Fruit fly (Drosophila melanogaster): ENCODE data around the gene CG12535.

The CG12535 gene

dm6 chrX:3474476-3475439 is 26.0 kb upstream of the CG12535 start, which contains the start of gene CG12206 (continued):
- TF ChIP-seq Sox100B (GFP tag; optimal IDR thresholded peaks at IDR 0.05) (peak; percentile 74), CG18262 (tag; optimal IDR thresholded peaks at IDR 0.05) (peak; percentile 71), kah (GFP tag; optimal IDR thresholded peaks at IDR 0.05) (no peak), CG3838 (GFP tag; optimal IDR thresholded peaks at IDR 0.05) (no peak), slp2 (GFP tag; optimal IDR thresholded peaks at IDR 0.05) (no peak), lov (optimal IDR thresholded peaks at IDR 0.05) (no peak), lov (GFP tag; IDR thresholded peaks at IDR 0.05) (no peak), CG7963 (GFP tag; IDR thresholded peaks at IDR 0.05; ENCODE audit: partially characterized antibody) (no peak), CG4282 (GFP tag; optimal IDR thresholded peaks at IDR 0.05) (no peak), CG6254 (GFP tag; optimal IDR thresholded peaks at IDR 0.05) (peak; percentile 25), seq (GFP tag; IDR thresholded peaks at IDR 0.05) (0 out of 2 replicates have a peak, but pooled peaks have one; percentile 47), hb (GFP tag; IDR thresholded peaks at IDR 0.05; ENCODE audit: partially characterized antibody) (no peak), ac (GFP tag; optimal IDR thresholded peaks at IDR 0.05) (no peak), nau (GFP tag; optimal IDR thresholded peaks at IDR 0.05) (no peak), CG4404 (GFP tag; IDR thresholded peaks at IDR 0.05) (peak; percentile 27; the same call in 1 of the 2 replicates), sim (GFP tag; IDR thresholded peaks at IDR 0.05) (no peak), sd (tag; optimal IDR thresholded peaks at IDR 0.05) (peak; percentile 81), Gsc (GFP tag; IDR thresholded peaks at IDR 0.05) (no peak), CG10431 (GFP tag; optimal IDR thresholded peaks at IDR 0.05) (no peak), CG11504 (tag; optimal IDR thresholded peaks at IDR 0.05) (peak; percentile 77), CG10321 (GFP tag; IDR thresholded peaks at IDR 0.05) (no peak), CG3281 (GFP tag; optimal IDR thresholded peaks at IDR 0.05) (peak; percentile 60), pzg (GFP tag; optimal IDR thresholded peaks at IDR 0.05) (no peak), CG11456 (GFP tag; IDR thresholded peaks at IDR 0.05) (no peak), stc (GFP tag; IDR thresholded peaks at IDR 0.05) (no peak), CG14965 (GFP tag; optimal IDR thresholded peaks at IDR 0.05; ENCODE audit: borderline replicate concordance) (no peak), Neu2 (GFP tag; optimal IDR thresholded peaks at IDR 0.05; ENCODE audit: borderline replicate concordance) (no peak), ken (GFP tag; IDR thresholded peaks at IDR 0.05) (no peak), Sry-δ (GFP tag; optimal IDR thresholded peaks at IDR 0.05) (no peak), usp (GFP tag; optimal IDR thresholded peaks at IDR 0.05) (no peak), CG16815 (GFP tag; optimal IDR thresholded peaks at IDR 0.05) (peak; percentile 39), Atf3 (GFP tag; optimal IDR thresholded peaks at IDR 0.05) (no peak), Atf-2 (GFP tag; optimal IDR thresholded peaks at IDR 0.05) (no peak), gsb-n (tag; optimal IDR thresholded peaks at IDR 0.05) (peak; percentile 25), CG14441 (GFP tag; IDR thresholded peaks at IDR 0.05) (peak; percentile 53; the same call in 1 of the 2 replicates), wek (GFP tag; optimal IDR thresholded peaks at IDR 0.05) (no peak), bowl (GFP tag; IDR thresholded peaks at IDR 0.05) (no peak), Meics (GFP tag; optimal IDR thresholded peaks at IDR 0.05) (peak; percentile 70), E2f1 (GFP tag; IDR thresholded peaks at IDR 0.05) (peak; percentile 45), Pdp1 (GFP tag; optimal IDR thresholded peaks at IDR 0.05) (no peak), dan (GFP tag; IDR thresholded peaks at IDR 0.05) (no peak), exex (tag; optimal IDR thresholded peaks at IDR 0.05) (peak; percentile 3), bab2 (GFP tag; optimal IDR thresholded peaks at IDR 0.05) (no peak), CG9437 (GFP tag; optimal IDR thresholded peaks at IDR 0.05) (peak; percentile 39), Trl (optimal IDR thresholded peaks at IDR 0.05) (no peak), Trl (GFP tag; optimal IDR thresholded peaks at IDR 0.05) (no peak), chif (GFP tag; optimal IDR thresholded peaks at IDR 0.05) (no peak), nerfin-2 (GFP tag; IDR thresholded peaks at IDR 0.05; ENCODE audit: partially characterized antibody) (no peak), ro (GFP tag; IDR thresholded peaks at IDR 0.05) (no peak), Lpt (GFP tag; optimal IDR thresholded peaks at IDR 0.05) (no peak)
